Fruit fly (Drosophila melanogaster) whole organism, embryonic: ENCODE data around the gene Cln7.

ENCODE experiments used
- B-H2 ChIP-seq: fragments of 200-800 bp; sonication (Bioruptor generic); optimal IDR thresholded peaks from 2 replicates; lab custom pipeline; 2018; ENCODE audit warnings: missing biosample characterization, mild to moderate bottlenecking, missing genetic modification characterization
- Bgb ChIP-seq: fragments of 200-800 bp; sonication (Bioruptor generic); IDR thresholded peaks from 2 replicates; pipeline ENCODE4 v1.3.6; 2022; ENCODE audit warnings: missing biosample characterization, missing genetic modification characterization; ENCODE audit not compliant: partially characterized antibody
- Blimp-1 ChIP-seq: fragments of 200-800 bp; sonication (Bioruptor generic); optimal IDR thresholded peaks from 3 replicates; lab custom pipeline; 2018; ENCODE audit warnings: missing biosample characterization, missing genetic modification characterization, mild to moderate bottlenecking, moderate library complexity, missing genetic modification reagents
- CG11093 ChIP-seq: fragments of 200-800 bp; sonication (Bioruptor generic); IDR thresholded peaks from 3 replicates; pipeline ENCODE4 v1.3.6; 2022; ENCODE audit warnings: missing biosample characterization, missing genetic modification characterization
- CG12236 ChIP-seq: fragments of 200-800 bp; sonication (Bioruptor generic); optimal IDR thresholded peaks from 2 replicates; lab custom pipeline; 2016; ENCODE audit warnings: missing biosample characterization, missing genetic modification characterization
- CG13296 ChIP-seq: fragments of 200-800 bp; sonication (Bioruptor generic); optimal IDR thresholded peaks from 3 replicates; lab custom pipeline; 2018; ENCODE audit warnings: missing biosample characterization, mild to moderate bottlenecking, missing genetic modification characterization
- CG13894 ChIP-seq: fragments of 200-800 bp; sonication (Bioruptor generic); optimal IDR thresholded peaks from 3 replicates; lab custom pipeline; 2018; ENCODE audit warnings: missing biosample characterization, mild to moderate bottlenecking, missing genetic modification characterization, moderate library complexity
- CG17359 ChIP-seq: fragments of 200-800 bp; sonication (Bioruptor generic); optimal IDR thresholded peaks from 3 replicates; lab custom pipeline; 2018; ENCODE audit warnings: missing biosample characterization, mild to moderate bottlenecking, missing genetic modification characterization, moderate library complexity
- CG17361 ChIP-seq: fragments of 200-800 bp; sonication (Bioruptor generic); IDR thresholded peaks from 3 replicates; pipeline ENCODE4 v1.3.6; 2022; ENCODE audit warnings: missing biosample characterization, missing genetic modification characterization
- CG17829 ChIP-seq: fragments of 200-800 bp; optimal IDR thresholded peaks from 2 replicates; lab custom pipeline; 2019; ENCODE audit warnings: missing biosample characterization, mild to moderate bottlenecking, missing genetic modification characterization, moderate library complexity
- CG30403 ChIP-seq: fragments of 200-800 bp; sonication (Bioruptor generic); optimal IDR thresholded peaks from 3 replicates; lab custom pipeline; 2016; ENCODE audit warnings: missing biosample characterization, missing genetic modification characterization
- CG31365 ChIP-seq: fragments of 200-800 bp; sonication (Bioruptor generic); optimal IDR thresholded peaks from 2 replicates; lab custom pipeline; 2018; ENCODE audit warnings: missing biosample characterization, mild to moderate bottlenecking, missing genetic modification characterization
- CG4617 ChIP-seq: fragments of 200-800 bp; sonication (Bioruptor generic); optimal IDR thresholded peaks from 3 replicates; lab custom pipeline; 2016; ENCODE audit warnings: missing biosample characterization, missing genetic modification characterization, borderline replicate concordance
- CG6689 ChIP-seq: fragments of 200-800 bp; sonication (Bioruptor generic); IDR thresholded peaks from 2 replicates; pipeline ENCODE4 v1.3.6; 2022; ENCODE audit warnings: missing biosample characterization, missing genetic modification characterization
- CG6791 ChIP-seq: fragments of 200-800 bp; sonication (Bioruptor generic); IDR thresholded peaks from 3 replicates; pipeline ENCODE4 v1.3.6; 2022; ENCODE audit warnings: missing biosample characterization, missing genetic modification characterization; ENCODE audit not compliant: partially characterized antibody
- CG7271 ChIP-seq: fragments of 200-800 bp; sonication (Bioruptor generic); optimal IDR thresholded peaks from 2 replicates; lab custom pipeline; 2018; ENCODE audit warnings: missing biosample characterization, mild to moderate bottlenecking, missing genetic modification characterization, moderate library complexity
- CTCF ChIP-seq: fragments of 200-800 bp; sonication (Bioruptor generic); optimal IDR thresholded peaks from 2 replicates; lab custom pipeline; 2017; ENCODE audit warnings: missing biosample characterization, mild to moderate bottlenecking, missing genetic modification characterization, moderate library complexity
- D ChIP-seq, 2 experiments: fragments of 200-800 bp in 1 of 2; fragments of >200 bp in 1 of 2; sonication (Bioruptor generic) in 1 of 2; optimal IDR thresholded peaks; 2 replicates in 1 of 2; 3 replicates in 1 of 2; lab custom pipeline; 2017; ENCODE audit warnings: mild to moderate bottlenecking in 1 of 2, missing biosample characterization in 1 of 2, missing genetic modification characterization in 1 of 2, missing genetic modification reagents in 1 of 2
- D19A ChIP-seq: fragments of 200-800 bp; optimal IDR thresholded peaks from 3 replicates; lab custom pipeline; 2019; ENCODE audit warnings: missing biosample characterization, mild to moderate bottlenecking, missing genetic modification characterization, moderate library complexity
- Dll ChIP-seq: fragments of 200-800 bp; sonication (Bioruptor generic); IDR thresholded peaks from 4 replicates; pipeline ENCODE4 v1.3.6; 2022; ENCODE audit warnings: missing biosample characterization, missing genetic modification characterization; ENCODE audit not compliant: partially characterized antibody
- Doc2 ChIP-seq: fragments of 200-800 bp; sonication (Bioruptor generic); IDR thresholded peaks from 2 replicates; pipeline ENCODE4 v1.3.6; 2022; ENCODE audit warnings: missing biosample characterization, missing genetic modification characterization
- Fer1 ChIP-seq: fragments of 200-800 bp; sonication (Bioruptor generic); optimal IDR thresholded peaks from 2 replicates; lab custom pipeline; 2017; ENCODE audit warnings: missing biosample characterization, mild to moderate bottlenecking, missing genetic modification characterization
- H2.0 ChIP-seq: fragments of 200-800 bp; sonication (Bioruptor generic); IDR thresholded peaks from 2 replicates; pipeline ENCODE4 v1.3.6; 2022; ENCODE audit warnings: missing biosample characterization, missing genetic modification characterization
- Hey ChIP-seq: fragments of 200-800 bp; sonication (Bioruptor generic); optimal IDR thresholded peaks from 3 replicates; lab custom pipeline; 2018; ENCODE audit warnings: missing biosample characterization, mild to moderate bottlenecking, missing genetic modification characterization
- Hr39 ChIP-seq: fragments of >200 bp; optimal IDR thresholded peaks from 2 replicates; lab custom pipeline; 2017
- MTF-1 ChIP-seq: fragments of 200-800 bp; sonication (Bioruptor generic); optimal IDR thresholded peaks from 2 replicates; lab custom pipeline; 2018; ENCODE audit warnings: missing biosample characterization, mild to moderate bottlenecking, missing genetic modification characterization, borderline replicate concordance
- Med ChIP-seq: fragments of 200-800 bp; sonication (Bioruptor generic); peaks from one replicate; lab custom pipeline; 2016; ENCODE audit warnings: missing biosample characterization, missing genetic modification characterization, mild to moderate bottlenecking, inconsistent platforms, moderate library complexity
- Mes4 ChIP-seq: fragments of 200-800 bp; sonication (Bioruptor generic); optimal IDR thresholded peaks from 2 replicates; lab custom pipeline; 2016; ENCODE audit warnings: missing biosample characterization, missing genetic modification characterization
- Mrtf ChIP-seq: fragments of 200-800 bp; sonication (Bioruptor generic); IDR thresholded peaks from 3 replicates; pipeline ENCODE4 v1.3.6; 2022; ENCODE audit warnings: missing biosample characterization, missing genetic modification characterization
- PHDP ChIP-seq: fragments of 200-800 bp; sonication (Bioruptor generic); optimal IDR thresholded peaks from 3 replicates; lab custom pipeline; 2018; ENCODE audit warnings: missing biosample characterization, mild to moderate bottlenecking, missing genetic modification characterization, moderate library complexity
- Sin3A ChIP-seq: fragments of >200 bp; optimal IDR thresholded peaks from 2 replicates; lab custom pipeline; 2018
- bigmax ChIP-seq: fragments of 200-800 bp; sonication (Bioruptor generic); optimal IDR thresholded peaks from 2 replicates; lab custom pipeline; 2018; ENCODE audit warnings: missing biosample characterization, mild to moderate bottlenecking, missing genetic modification characterization
- chm ChIP-seq: fragments of 200-800 bp; sonication (Bioruptor generic); IDR thresholded peaks from 2 replicates; pipeline ENCODE4 v1.3.6; 2022; ENCODE audit warnings: missing biosample characterization, missing genetic modification characterization
- crol ChIP-seq: fragments of 200-800 bp; sonication (Bioruptor generic); IDR thresholded peaks from 2 replicates; pipeline ENCODE4 v1.3.6; 2022; ENCODE audit warnings: missing biosample characterization, missing genetic modification characterization
- cwo ChIP-seq: fragments of 200-800 bp; sonication (Bioruptor generic); optimal IDR thresholded peaks from 3 replicates; lab custom pipeline; 2017; ENCODE audit warnings: missing biosample characterization, missing genetic modification characterization, mild to moderate bottlenecking, moderate library complexity, missing genetic modification reagents
- kah ChIP-seq: fragments of 200-800 bp; sonication (Bioruptor generic); optimal IDR thresholded peaks from 2 replicates; lab custom pipeline; 2018; ENCODE audit warnings: missing biosample characterization, mild to moderate bottlenecking, missing genetic modification characterization
- lab ChIP-seq: fragments of 200-800 bp; sonication (Bioruptor generic); optimal IDR thresholded peaks from 3 replicates; lab custom pipeline; 2017; ENCODE audit warnings: missing biosample characterization, missing genetic modification characterization, mild to moderate bottlenecking, moderate library complexity, missing genetic modification reagents
- luna ChIP-seq: fragments of 200-800 bp; sonication (Bioruptor generic); optimal IDR thresholded peaks from 2 replicates; lab custom pipeline; 2016; ENCODE audit warnings: missing biosample characterization, missing genetic modification characterization
- nerfin-1 ChIP-seq: fragments of 200-800 bp; sonication (Bioruptor generic); optimal IDR thresholded peaks from 3 replicates; lab custom pipeline; 2019; ENCODE audit warnings: missing biosample characterization, mild to moderate bottlenecking, missing genetic modification characterization, moderate library complexity
- nerfin-2 ChIP-seq: fragments of 200-800 bp; sonication (Bioruptor generic); IDR thresholded peaks from 2 replicates; pipeline ENCODE4 v1.3.6; 2022; ENCODE audit warnings: missing biosample characterization, missing genetic modification characterization; ENCODE audit not compliant: partially characterized antibody
- oc ChIP-seq: fragments of 200-800 bp; sonication (Bioruptor generic); optimal IDR thresholded peaks from 2 replicates; lab custom pipeline; 2018; ENCODE audit warnings: missing biosample characterization, mild to moderate bottlenecking, missing genetic modification characterization, moderate library complexity
- p53 ChIP-seq: fragments of 200-800 bp; sonication (Bioruptor generic); optimal IDR thresholded peaks from 2 replicates; lab custom pipeline; 2016; ENCODE audit warnings: missing biosample characterization, missing genetic modification characterization
- pho ChIP-seq: fragments of 200-800 bp; sonication (Bioruptor generic); optimal IDR thresholded peaks from 2 replicates; lab custom pipeline; 2016; ENCODE audit warnings: missing biosample characterization, missing genetic modification characterization
- scrt ChIP-seq: fragments of 200-800 bp; sonication (Bioruptor generic); optimal IDR thresholded peaks from 2 replicates; lab custom pipeline; 2018; ENCODE audit warnings: missing biosample characterization, mild to moderate bottlenecking, missing genetic modification characterization, moderate library complexity
- sd ChIP-seq: fragments of 200-800 bp; sonication (Bioruptor generic); optimal IDR thresholded peaks from 3 replicates; lab custom pipeline; 2018; ENCODE audit warnings: missing biosample characterization, mild to moderate bottlenecking, missing genetic modification characterization, moderate library complexity
- seq ChIP-seq: fragments of 200-800 bp; sonication (Bioruptor generic); IDR thresholded peaks from 2 replicates; pipeline ENCODE4 v1.3.6; 2022; ENCODE audit warnings: missing biosample characterization, missing genetic modification characterization
- stc ChIP-seq: fragments of 200-800 bp; sonication (Bioruptor generic); IDR thresholded peaks from 2 replicates; pipeline ENCODE4 v1.3.6; 2022; ENCODE audit warnings: missing biosample characterization, missing genetic modification characterization
- vnd ChIP-seq: fragments of 200-800 bp; sonication (Bioruptor generic); IDR thresholded peaks from 3 replicates; pipeline ENCODE4 v1.3.6; 2022; ENCODE audit warnings: missing biosample characterization, missing genetic modification characterization; ENCODE audit not compliant: partially characterized antibody

Gene Cln7

dm6 chr3L:7359827-7360323 lies 14.9 kb upstream of the Cln7 start, which contains the start of gene pst (continued):
- TF ChIP-seq CG13894 (tag; lab: Kevin White, UChicago) (peak; percentile 45), CG13296 (GFP tag; lab: Kevin White, UChicago) (no peak), luna (GFP tag; lab: Kevin White, UChicago) (no peak), CG17359 (tag; lab: Kevin White, UChicago) (no peak), PHDP (peak; percentile 40), Bgb (GFP tag; lab: Robert Waterston, UW) (peak; percentile 64), pho (GFP tag; lab: Kevin White, UChicago) (peak; percentile 30), bigmax (GFP tag; lab: Kevin White, UChicago) (no peak), Doc2 (GFP tag; lab: Robert Waterston, UW) (no peak), p53 (no peak), CG12236 (GFP tag; lab: Kevin White, UChicago) (no peak), CG7271 (tag; lab: Kevin White, UChicago) (no peak), B-H2 (peak; percentile 46), cwo (GFP tag; lab: Kevin White, UChicago) (peak; percentile 44), Med (GFP tag; lab: Kevin White, UChicago) (peak; percentile 78), CG6689 (GFP tag; lab: Robert Waterston, UW) (no peak), vnd (GFP tag; lab: Robert Waterston, UW) (no peak), CG17829 (tag; lab: Kevin White, UChicago) (no peak), Blimp-1 (GFP tag; lab: Kevin White, UChicago) (no peak), CG4617 (GFP tag; lab: Kevin White, UChicago) (no peak), nerfin-1 (tag; lab: Kevin White, UChicago) (no peak), kah (no peak), Dll (GFP tag; lab: Robert Waterston, UW) (no peak)

dm6 chr3L:7356386-7357117 lies 11.6 kb upstream of the Cln7 start, which contains the start of gene CTCF:
CTCF (minus strand) TSS chr3L:7356713.
- peak; percentile 100 for TF ChIP-seq CTCF (GFP tag; lab: Kevin White, UChicago)
- TF ChIP-seq seq (GFP tag; lab: Robert Waterston, UW): 0 out of 2 replicates have a peak, but pooled peaks have one; percentile 8
- peak; percentile 64 for TF ChIP-seq sd (tag; lab: Kevin White, UChicago)
- peak; percentile 62 for TF ChIP-seq Fer1
- TF ChIP-seq Mrtf (GFP tag; lab: Robert Waterston, UW): 0 out of 3 replicates have a peak, but pooled peaks have one; percentile 48
- no peak for TF ChIP-seq MTF-1 (GFP tag; lab: Kevin White, UChicago)
- TF ChIP-seq lab (GFP tag; lab: Kevin White, UChicago): peak; percentile 9
- TF ChIP-seq CG30403 (GFP tag; lab: Kevin White, UChicago): peak; percentile 43
- TF ChIP-seq Hr39 (lab: Kevin White, UChicago): no peak
- peak; percentile 33 for TF ChIP-seq Mes4 (GFP tag; lab: Kevin White, UChicago)
- no peak for TF ChIP-seq oc (tag; lab: Kevin White, UChicago)
- peak; percentile 33; the same call in 1 of the 2 replicates for TF ChIP-seq CG6689 (GFP tag; lab: Robert Waterston, UW)
- peak; percentile 100 for TF ChIP-seq nerfin-1 (tag; lab: Kevin White, UChicago)
- TF ChIP-seq D19A: peak; percentile 41
- TF ChIP-seq Hey: no peak
- peak; percentile 50; the same call in 1 of the 2 replicates for TF ChIP-seq nerfin-2 (GFP tag; lab: Robert Waterston, UW)
- TF ChIP-seq chm (GFP tag; lab: Robert Waterston, UW): no peak
- no peak for TF ChIP-seq crol (GFP tag; lab: Robert Waterston, UW)
- no peak for TF ChIP-seq scrt (GFP tag; lab: Kevin White, UChicago)
- peak; percentile 44 for TF ChIP-seq Sin3A (lab: Kevin White, UChicago)
- peak; percentile 74 for TF ChIP-seq CG17361 (GFP tag; lab: Robert Waterston, UW)
- no peak for TF ChIP-seq CG31365
- TF ChIP-seq CG11093: 0 out of 3 replicates have a peak, but pooled peaks have one; percentile 25
- TF ChIP-seq CG6791 (GFP tag; lab: Robert Waterston, UW): peak; percentile 68; the same call in 1 of the 3 replicates
- peak; percentile 58 for TF ChIP-seq D (optimal IDR thresholded peaks at IDR 0.05; lab: Kevin White, UChicago)
- peak; percentile 1 for TF ChIP-seq D (GFP tag; optimal IDR thresholded peaks at IDR 0.05; lab: Kevin White, UChicago)
- no peak for TF ChIP-seq stc (GFP tag; lab: Robert Waterston, UW)
- TF ChIP-seq H2.0: no peak
